Fruit fly (Drosophila melanogaster) whole organism, embryonic: ENCODE data around the gene Pep.
A peak's percentile ranks its signal among the peaks of the same experiment; 100 is the strongest.

Source experiments
- Adf1 ChIP-seq: fragments of 200-800 bp; sonication (Bioruptor generic); IDR thresholded peaks from 2 replicates; pipeline ENCODE4 v1.3.6; 2022; ENCODE audit warnings: missing biosample characterization, missing genetic modification characterization
- B-H2 ChIP-seq: fragments of 200-800 bp; sonication (Bioruptor generic); optimal IDR thresholded peaks from 2 replicates; lab custom pipeline; 2018; ENCODE audit warnings: missing biosample characterization, mild to moderate bottlenecking, missing genetic modification characterization
- CG11093 ChIP-seq: fragments of 200-800 bp; sonication (Bioruptor generic); IDR thresholded peaks from 3 replicates; pipeline ENCODE4 v1.3.6; 2022; ENCODE audit warnings: missing biosample characterization, missing genetic modification characterization
- CG12744 ChIP-seq: fragments of 200-800 bp; sonication (Bioruptor generic); optimal IDR thresholded peaks from 2 replicates; lab custom pipeline; 2016; ENCODE audit warnings: missing biosample characterization, missing genetic modification characterization
- CG14441 ChIP-seq: fragments of 200-800 bp; sonication (Bioruptor generic); IDR thresholded peaks from 2 replicates; pipeline ENCODE4 v1.3.6; 2022; ENCODE audit warnings: missing biosample characterization, missing genetic modification characterization
- CG15479 ChIP-seq: fragments of 200-800 bp; sonication (Bioruptor generic); optimal IDR thresholded peaks from 3 replicates; lab custom pipeline; 2019; ENCODE audit warnings: missing biosample characterization, mild to moderate bottlenecking, missing genetic modification characterization, moderate library complexity
- CG3163 ChIP-seq: fragments of 200-800 bp; sonication (Bioruptor generic); optimal IDR thresholded peaks from 3 replicates; lab custom pipeline; 2016; ENCODE audit warnings: missing biosample characterization, missing genetic modification characterization
- CG32767 ChIP-seq: fragments of 200-800 bp; sonication (Bioruptor generic); IDR thresholded peaks from 2 replicates; pipeline ENCODE4 v1.3.6; 2022; ENCODE audit warnings: missing biosample characterization, missing genetic modification characterization
- CG3407 ChIP-seq: fragments of 200-800 bp; sonication (Bioruptor generic); optimal IDR thresholded peaks from 2 replicates; lab custom pipeline; 2018; ENCODE audit warnings: missing biosample characterization, mild to moderate bottlenecking, missing genetic modification characterization
- CG3726 ChIP-seq: fragments of 200-800 bp; sonication (Bioruptor generic); IDR thresholded peaks from 3 replicates; pipeline ENCODE4, ENCODE4 v1.3.6; 2022; ENCODE audit warnings: missing biosample characterization, missing genetic modification characterization
- CG5953 ChIP-seq: fragments of 200-800 bp; sonication (Bioruptor generic); IDR thresholded peaks from 2 replicates; pipeline ENCODE4 v1.3.6; 2022; ENCODE audit warnings: missing biosample characterization, missing genetic modification characterization
- CG6175 ChIP-seq: fragments of 200-800 bp; sonication (Bioruptor generic); IDR thresholded peaks from 3 replicates; pipeline ENCODE4 v1.3.6; 2022; ENCODE audit warnings: missing biosample characterization, missing genetic modification characterization
- CG6791 ChIP-seq: fragments of 200-800 bp; sonication (Bioruptor generic); IDR thresholded peaks from 3 replicates; pipeline ENCODE4 v1.3.6; 2022; ENCODE audit warnings: missing biosample characterization, missing genetic modification characterization; ENCODE audit not compliant: partially characterized antibody
- CG7928 ChIP-seq: fragments of 200-800 bp; sonication (Bioruptor generic); optimal IDR thresholded peaks from 2 replicates; lab custom pipeline; 2017; ENCODE audit warnings: missing biosample characterization, mild to moderate bottlenecking, missing genetic modification characterization
- CG8765 ChIP-seq: fragments of 200-800 bp; sonication (Bioruptor generic); IDR thresholded peaks from 2 replicates; pipeline ENCODE4 v1.3.6; 2022; ENCODE audit warnings: missing biosample characterization, missing genetic modification characterization
- CG8944 ChIP-seq: fragments of 200-800 bp; sonication (Bioruptor generic); optimal IDR thresholded peaks from 3 replicates; lab custom pipeline; 2016; ENCODE audit warnings: missing biosample characterization, missing genetic modification characterization
- CG9727 ChIP-seq: fragments of 200-800 bp; sonication (Bioruptor generic); optimal IDR thresholded peaks from 3 replicates; lab custom pipeline; 2017; ENCODE audit warnings: missing biosample characterization, mild to moderate bottlenecking, missing genetic modification characterization
- CHES-1-like ChIP-seq: fragments of 200-800 bp; sonication (Bioruptor generic); optimal IDR thresholded peaks from 2 replicates; lab custom pipeline; 2016; ENCODE audit warnings: missing biosample characterization, missing genetic modification characterization
- D ChIP-seq, 2 experiments: fragments of 200-800 bp in 1 of 2; fragments of >200 bp in 1 of 2; sonication (Bioruptor generic) in 1 of 2; optimal IDR thresholded peaks; 2 replicates in 1 of 2; 3 replicates in 1 of 2; lab custom pipeline; 2017; ENCODE audit warnings: mild to moderate bottlenecking in 1 of 2, missing biosample characterization in 1 of 2, missing genetic modification characterization in 1 of 2, missing genetic modification reagents in 1 of 2
- Dad ChIP-seq: fragments of 200-800 bp; sonication (Bioruptor generic); optimal IDR thresholded peaks from 3 replicates; lab custom pipeline; 2016; ENCODE audit warnings: missing biosample characterization, missing genetic modification characterization
- Dip2 ChIP-seq: fragments of 200-800 bp; sonication (Bioruptor generic); IDR thresholded peaks from 2 replicates; pipeline ENCODE4 v1.3.6; 2022; ENCODE audit warnings: missing biosample characterization, missing genetic modification characterization
- H2.0 ChIP-seq: fragments of 200-800 bp; sonication (Bioruptor generic); IDR thresholded peaks from 2 replicates; pipeline ENCODE4 v1.3.6; 2022; ENCODE audit warnings: missing biosample characterization, missing genetic modification characterization
- HLH3B ChIP-seq: fragments of 200-800 bp; sonication (Bioruptor generic); IDR thresholded peaks from 2 replicates; pipeline ENCODE4 v1.3.6; 2022; ENCODE audit warnings: missing biosample characterization, missing genetic modification characterization
- Hand ChIP-seq: fragments of 200-800 bp; sonication (Bioruptor generic); optimal IDR thresholded peaks from 2 replicates; lab custom pipeline; 2017; ENCODE audit warnings: mild to moderate bottlenecking, missing biosample characterization, missing genetic modification reagents, missing genetic modification characterization
- Lpt ChIP-seq: fragments of >200 bp; optimal IDR thresholded peaks from 2 replicates; lab custom pipeline; 2018; ENCODE audit warnings: missing biosample characterization, missing genetic modification characterization
- Meics ChIP-seq: fragments of 200-800 bp; sonication (Bioruptor generic); optimal IDR thresholded peaks from 2 replicates; lab custom pipeline; 2017; ENCODE audit warnings: missing biosample characterization, mild to moderate bottlenecking, missing genetic modification characterization
- Sox102F ChIP-seq: fragments of 200-800 bp; sonication (Bioruptor generic); optimal IDR thresholded peaks from 2 replicates; lab custom pipeline; 2018; ENCODE audit warnings: missing biosample characterization, mild to moderate bottlenecking, missing genetic modification characterization, moderate library complexity
- Taf1 ChIP-seq: fragments of 200-800 bp; sonication (Bioruptor generic); IDR thresholded peaks from 2 replicates; pipeline ENCODE4 v1.3.6; 2022; ENCODE audit warnings: missing biosample characterization, missing genetic modification characterization
- chif ChIP-seq, 2 experiments: fragments of 200-800 bp; sonication (Bioruptor generic); optimal IDR thresholded peaks; 3 replicates each; lab custom pipeline; 2016; ENCODE audit warnings: missing biosample characterization in 2 of 2, missing genetic modification characterization in 2 of 2
- chinmo ChIP-seq: fragments of 200-800 bp; sonication (Bioruptor generic); IDR thresholded peaks from 4 replicates; pipeline ENCODE4 v1.3.6; 2022; ENCODE audit warnings: missing biosample characterization, missing genetic modification characterization; ENCODE audit not compliant: partially characterized antibody
- corto ChIP-seq: fragments of 200-800 bp; sonication (Bioruptor generic); optimal IDR thresholded peaks from 2 replicates; lab custom pipeline; 2016; ENCODE audit warnings: missing biosample characterization, mild to moderate bottlenecking, missing genetic modification characterization, moderate library complexity
- ems ChIP-seq: fragments of 200-800 bp; sonication (Bioruptor generic); optimal IDR thresholded peaks from 3 replicates; lab custom pipeline; 2016; ENCODE audit warnings: missing biosample characterization, missing genetic modification characterization
- fd96Cb ChIP-seq: fragments of 200-800 bp; sonication (Bioruptor generic); optimal IDR thresholded peaks from 2 replicates; lab custom pipeline; 2018; ENCODE audit warnings: missing biosample characterization, mild to moderate bottlenecking, missing genetic modification characterization, moderate library complexity
- gce ChIP-seq: fragments of 200-800 bp; sonication (Bioruptor generic); IDR thresholded peaks from 3 replicates; pipeline ENCODE4 v1.3.6; 2022; ENCODE audit warnings: missing biosample characterization, missing genetic modification characterization
- gt ChIP-seq: fragments of 200-800 bp; sonication (Bioruptor generic); IDR thresholded peaks from 2 replicates; pipeline ENCODE4 v1.3.6; 2022; ENCODE audit warnings: missing biosample characterization, missing genetic modification characterization
- jing ChIP-seq: fragments of 200-800 bp; sonication (Bioruptor generic); optimal IDR thresholded peaks from 2 replicates; lab custom pipeline; 2018; ENCODE audit warnings: missing biosample characterization, mild to moderate bottlenecking, missing genetic modification characterization
- lab ChIP-seq: fragments of 200-800 bp; sonication (Bioruptor generic); optimal IDR thresholded peaks from 3 replicates; lab custom pipeline; 2017; ENCODE audit warnings: missing biosample characterization, missing genetic modification characterization, mild to moderate bottlenecking, moderate library complexity, missing genetic modification reagents
- lmd ChIP-seq: fragments of 200-800 bp; sonication (Bioruptor generic); IDR thresholded peaks from 2 replicates; pipeline ENCODE4 v1.3.6; 2022; ENCODE audit warnings: missing biosample characterization, missing genetic modification characterization
- nau ChIP-seq: fragments of 200-800 bp; sonication (Bioruptor generic); optimal IDR thresholded peaks from 3 replicates; lab custom pipeline; 2017; ENCODE audit warnings: missing biosample characterization, mild to moderate bottlenecking, missing genetic modification characterization, missing genetic modification reagents
- psq ChIP-seq: fragments of 200-800 bp; sonication (Bioruptor generic); optimal IDR thresholded peaks from 2 replicates; lab custom pipeline; 2017; ENCODE audit warnings: missing biosample characterization, missing genetic modification characterization
- repo ChIP-seq: fragments of 200-800 bp; sonication (Bioruptor generic); optimal IDR thresholded peaks from 2 replicates; lab custom pipeline; 2016; ENCODE audit warnings: missing biosample characterization, missing genetic modification characterization
- salm ChIP-seq: fragments of 200-800 bp; sonication (Bioruptor generic); optimal IDR thresholded peaks from 2 replicates; lab custom pipeline; 2018; ENCODE audit warnings: missing biosample characterization, mild to moderate bottlenecking, missing genetic modification characterization
- shn ChIP-seq: fragments of 200-800 bp; sonication (Bioruptor generic); optimal IDR thresholded peaks from 3 replicates; lab custom pipeline; 2016; ENCODE audit warnings: missing biosample characterization, missing genetic modification characterization
- sr ChIP-seq: fragments of 200-800 bp; sonication (Bioruptor generic); IDR thresholded peaks from 3 replicates; pipeline ENCODE4 v1.3.6; 2022; ENCODE audit warnings: missing biosample characterization, missing genetic modification characterization
- tgo ChIP-seq: fragments of 200-800 bp; sonication (Bioruptor generic); IDR thresholded peaks from 3 replicates; pipeline ENCODE4 v1.3.6; 2022; ENCODE audit warnings: missing biosample characterization, missing genetic modification characterization
- trem ChIP-seq: fragments of 200-800 bp; optimal IDR thresholded peaks from 3 replicates; lab custom pipeline; 2019; ENCODE audit warnings: missing biosample characterization, mild to moderate bottlenecking, missing genetic modification characterization, moderate library complexity
- vfl ChIP-seq: fragments of 200-800 bp; sonication (Bioruptor generic); optimal IDR thresholded peaks from 2 replicates; lab custom pipeline; 2016; ENCODE audit warnings: missing biosample characterization, missing genetic modification characterization
- wek ChIP-seq: fragments of 200-800 bp; sonication (Bioruptor generic); optimal IDR thresholded peaks from 3 replicates; lab custom pipeline; 2018; ENCODE audit warnings: missing biosample characterization, mild to moderate bottlenecking, missing genetic modification characterization, moderate library complexity

Pep gene

DNA sequence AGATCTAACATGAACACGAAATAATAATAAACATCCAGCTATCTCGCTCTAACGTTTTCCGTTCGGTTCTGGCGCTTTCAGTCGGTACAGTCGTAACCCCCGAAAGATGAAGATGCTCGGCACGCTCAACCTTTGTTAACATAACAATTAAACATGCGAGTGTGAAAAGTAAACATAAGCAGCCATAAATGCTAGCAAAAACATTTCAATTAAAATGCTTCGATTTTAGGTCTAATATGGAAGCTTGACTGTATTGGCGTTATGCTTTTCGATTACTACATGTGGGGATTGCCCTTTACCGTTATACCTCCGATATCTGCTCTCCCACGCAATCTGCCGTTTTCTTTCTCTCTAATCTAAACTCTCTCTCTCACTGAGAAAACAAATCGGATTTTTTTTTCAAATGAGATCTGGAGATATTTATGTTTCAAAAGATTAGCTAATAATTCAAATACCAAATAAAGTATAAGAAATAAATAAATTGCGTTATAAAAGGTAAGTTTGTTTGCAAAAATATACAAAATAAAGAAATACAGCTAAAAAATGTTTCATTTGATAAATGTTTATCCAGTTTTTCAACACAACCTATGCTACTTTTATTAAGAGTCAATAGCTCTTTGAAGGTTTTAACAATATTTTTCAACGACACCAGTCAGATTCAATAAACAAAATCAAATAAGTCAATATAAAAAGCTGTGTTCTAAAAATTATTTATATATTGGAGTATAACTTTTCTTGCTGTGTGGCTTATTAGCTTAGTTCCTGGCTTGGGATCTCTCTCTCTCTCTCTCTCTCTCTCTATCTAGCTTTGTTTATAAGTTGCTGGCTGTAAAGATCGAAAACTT, 13.8 kb upstream of the Pep start (continued):
- TF ChIP-seq ems (peak; percentile 89), CG8944 (GFP tag; lab: Kevin White, UChicago) (peak; percentile 92), B-H2 (GFP tag; lab: Kevin White, UChicago) (peak; percentile 63), chif (GFP tag; optimal IDR thresholded peaks at IDR 0.05; lab: Kevin White, UChicago) (peak; percentile 85 to 88), H2.0 (GFP tag; lab: Robert Waterston, UW) (peak; percentile 89), CG8765 (GFP tag; lab: Robert Waterston, UW) (peak; percentile 64; the same call in 1 of the 2 replicates), Sox102F (GFP tag; lab: Kevin White, UChicago) (peak; percentile 89), trem (tag; lab: Kevin White, UChicago) (peak; percentile 54), gt (peak; percentile 69; the same call in 1 of the 2 replicates), corto (GFP tag; lab: Kevin White, UChicago) (peak; percentile 53), CG14441 (GFP tag; lab: Robert Waterston, UW) (peak; percentile 93), HLH3B (GFP tag; lab: Robert Waterston, UW) (peak; percentile 89), nau (GFP tag; lab: Kevin White, UChicago) (peak; percentile 78), sr (GFP tag; lab: Robert Waterston, UW) (peak; percentile 90), CG12744 (GFP tag; lab: Kevin White, UChicago) (peak; percentile 80), lmd (GFP tag; lab: Robert Waterston, UW) (peak; percentile 94), CG11093 (peak; percentile 82), gce (GFP tag; lab: Robert Waterston, UW) (peak; percentile 89), CG9727 (GFP tag; lab: Kevin White, UChicago) (peak; percentile 65), Dip2 (GFP tag; lab: Robert Waterston, UW) (peak; percentile 32; the same call in 1 of the 2 replicates), Meics (GFP tag; lab: Kevin White, UChicago) (peak; percentile 89), Hand (peak; percentile 69), jing (GFP tag; lab: Kevin White, UChicago) (peak; percentile 70), chinmo (peak; percentile 72; the same call in 1 of the 4 replicates), shn (GFP tag; lab: Kevin White, UChicago) (peak; percentile 95), fd96Cb (tag; lab: Kevin White, UChicago) (peak; percentile 81), psq (GFP tag; lab: Kevin White, UChicago) (peak; percentile 53), CG32767 (peak; percentile 72), CG6791 (GFP tag; lab: Robert Waterston, UW) (no peak), Dad (GFP tag; lab: Kevin White, UChicago) (peak; percentile 78), CG7928 (peak; percentile 70), repo (GFP tag; lab: Kevin White, UChicago) (peak; percentile 79), Taf1 (GFP tag; lab: Robert Waterston, UW) (peak; percentile 95), CG6175 (peak; percentile 90; the same call in 2 of the 3 replicates), CG5953 (GFP tag; lab: Robert Waterston, UW) (peak; percentile 84), Adf1 (GFP tag; lab: Robert Waterston, UW) (peak; percentile 74), salm (tag; lab: Kevin White, UChicago) (peak; percentile 76), CG3726 (peak; percentile 79; the same call in 1 of the 3 replicates), tgo (GFP tag; lab: Robert Waterston, UW) (peak; percentile 91), D (optimal IDR thresholded peaks at IDR 0.05; lab: Kevin White, UChicago) (no peak), D (GFP tag; optimal IDR thresholded peaks at IDR 0.05; lab: Kevin White, UChicago) (peak; percentile 56), lab (peak; percentile 96), CG3163 (GFP tag; lab: Kevin White, UChicago) (peak; percentile 73), CG15479 (GFP tag; lab: Kevin White, UChicago) (no peak), vfl (GFP tag; lab: Kevin White, UChicago) (peak; percentile 89), wek (GFP tag; lab: Kevin White, UChicago) (peak; percentile 82), Lpt (GFP tag; lab: Kevin White, UChicago) (no peak), CG3407 (GFP tag; lab: Kevin White, UChicago) (peak; percentile 67), CHES-1-like (GFP tag; lab: Kevin White, UChicago) (peak; percentile 93)
